Worm (Caenorhabditis elegans) whole organism, mixed stage, embryonic: ENCODE results near the gene pafo-1.

ENCODE experiments used
- elt-1 ChIP-seq: sonication (generic microtip); optimal IDR thresholded peaks from 2 replicates; lab custom pipeline; 2017; ENCODE audit warnings: missing genetic modification characterization, mild to moderate bottlenecking, missing compliant biosample characterization, antibody characterized with exemption, moderate library complexity, borderline replicate concordance; ENCODE audit not compliant: insufficient read depth
- mep-1 ChIP-seq: fragments of 150-350 bp; optimal IDR thresholded peaks from 2 replicates; lab custom pipeline; 2017; ENCODE audit warnings: missing biosample characterization, missing genetic modification reagents, missing genetic modification characterization, inconsistent platforms
- nhr-12 ChIP-seq: fragments of 150-350 bp; optimal IDR thresholded peaks from 2 replicates; lab custom pipeline; 2014; ENCODE audit warnings: missing biosample characterization, missing genetic modification characterization
- pha-4 ChIP-seq: fragments of 150-350 bp; optimal IDR thresholded peaks from 2 replicates; lab custom pipeline; 2018; ENCODE audit warnings: missing biosample characterization, missing genetic modification reagents, missing genetic modification characterization
- snpc-4 ChIP-seq: fragments of 150-350 bp; optimal IDR thresholded peaks from 2 replicates; lab custom pipeline; 2014; ENCODE audit warnings: missing biosample characterization, missing genetic modification characterization

ce11 chrV:11552379-11552778 is 30.9 kb downstream of the pafo-1 start, which contains the start of gene srx-85:
- TF ChIP-seq pha-4 (tag; lab: Kevin White, UChicago) (no peak), snpc-4 (tag; lab: Kevin White, UChicago) (no peak), elt-1 (tag; lab: Kevin White, UChicago) (no peak), nhr-12 (tag; lab: Kevin White, UChicago) (no peak), mep-1 (tag; lab: Kevin White, UChicago) (no peak)
